Fruit fly (Drosophila melanogaster) whole organism, larva: ENCODE data around the gene enc.

Experiments
- noc ChIP-seq: fragments of 200-800 bp; sonication (Bioruptor generic); optimal IDR thresholded peaks from 3 replicates; lab custom pipeline; 2019; ENCODE audit warnings: missing biosample characterization, mild to moderate bottlenecking, missing genetic modification characterization, moderate library complexity

The enc gene

DNA sequence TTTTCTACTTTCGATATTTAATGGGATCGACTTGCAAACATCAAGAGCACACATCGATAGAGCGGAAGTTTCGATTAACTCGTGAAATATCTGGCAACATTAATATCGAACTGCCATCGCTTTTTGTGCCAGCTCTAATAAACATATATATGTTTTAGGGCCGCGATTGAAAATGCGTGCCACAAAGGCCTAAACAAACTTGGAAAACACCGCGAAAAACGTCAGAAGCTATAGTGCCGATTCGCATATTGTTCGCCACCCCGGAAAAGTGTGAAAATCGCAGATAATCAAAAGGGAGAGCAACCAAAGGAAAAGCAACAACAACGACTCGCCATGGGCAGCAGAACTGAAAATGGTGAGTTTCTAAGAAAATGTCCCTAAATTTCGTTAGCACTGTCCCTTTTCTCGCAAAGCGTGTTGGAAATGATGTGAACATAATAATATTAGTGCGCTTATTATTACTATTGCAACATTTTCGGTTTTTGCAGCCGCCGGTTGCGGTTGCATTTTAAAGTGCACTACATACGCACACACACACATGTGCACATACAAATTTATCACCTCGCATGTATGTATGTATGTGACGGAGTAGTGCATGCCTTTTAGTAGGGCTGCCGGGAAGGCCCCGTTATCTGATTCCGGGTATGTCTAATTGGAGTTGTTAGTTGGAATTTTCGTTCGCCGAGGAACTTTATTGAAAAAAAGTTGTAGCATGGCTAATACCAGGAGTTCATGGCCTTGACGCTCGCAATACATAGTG lies at the start of gene enc:
Gene enc, plus strand, starts transcription at position 114 of the 760 bp plus-strand sequence.
- TF ChIP-seq noc (tag; lab: Kevin White, UChicago) = no peak

- no peak for TF ChIP-seq noc (tag; lab: Kevin White, UChicago)
Observed at dm6 chr3L:3769157-3769556, 49.3 kb upstream of the enc start.

dm6 chr3L:3770823-3771222 lies 47.7 kb upstream of the enc start:
- TF ChIP-seq noc (tag; lab: Kevin White, UChicago) = peak; percentile 8

dm6 chr3L:3771406-3771935 lies 47.0 kb upstream of the enc start:
- peak; percentile 47 for TF ChIP-seq noc (tag; lab: Kevin White, UChicago)

DNA sequence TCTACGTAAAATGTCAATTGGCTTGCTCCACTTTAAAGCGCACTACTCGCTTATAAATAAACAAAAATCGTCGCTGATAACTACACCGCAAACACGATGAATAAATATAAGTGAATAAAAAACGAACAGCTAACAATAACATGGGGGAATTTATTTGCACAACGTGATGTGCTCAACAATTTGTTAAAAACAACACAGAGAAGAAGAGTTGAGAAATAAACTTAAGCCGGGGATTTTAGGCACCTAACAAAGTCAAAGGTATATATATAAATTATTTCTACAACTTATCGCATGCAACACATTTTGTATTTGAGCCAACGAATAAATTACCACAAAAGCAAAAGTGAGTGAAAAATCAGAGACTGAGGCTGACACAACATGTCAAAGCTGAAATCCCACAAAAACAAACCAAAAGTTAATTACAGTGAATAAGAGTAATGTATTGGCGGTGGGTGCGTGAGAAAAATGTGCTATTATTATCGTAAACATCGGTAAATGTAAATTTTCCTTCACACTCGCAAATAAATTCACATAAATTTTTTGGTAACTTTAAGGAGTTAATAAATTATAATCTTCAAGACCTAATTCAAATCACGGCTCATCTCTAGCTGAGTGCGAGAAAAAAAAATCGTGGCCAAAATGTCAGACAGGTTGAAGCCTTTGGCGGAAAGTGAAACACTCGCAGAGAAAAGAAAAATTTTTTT lies 46.0 kb upstream of the enc start:
- TF ChIP-seq noc (tag; lab: Kevin White, UChicago) = no peak

DNA sequence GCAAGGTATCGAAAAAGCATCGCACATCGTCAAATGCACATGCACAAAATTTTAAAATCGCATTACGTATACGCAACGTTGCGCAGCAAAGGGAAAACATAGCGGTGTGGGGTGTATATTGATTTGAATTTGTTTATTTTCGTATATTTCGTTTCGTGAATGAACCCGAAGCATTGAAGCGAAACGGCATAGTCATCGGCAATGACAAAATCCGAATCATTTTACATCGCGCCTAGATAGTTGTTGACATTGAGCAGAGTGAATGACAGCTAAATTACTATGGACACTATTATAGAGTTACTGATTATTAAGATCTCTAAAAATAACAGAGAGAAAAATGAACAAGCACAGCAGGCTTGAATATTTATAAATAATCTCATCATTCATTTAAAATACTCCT lies 45.2 kb upstream of the enc start:
- no peak for TF ChIP-seq noc (tag; lab: Kevin White, UChicago)

DNA sequence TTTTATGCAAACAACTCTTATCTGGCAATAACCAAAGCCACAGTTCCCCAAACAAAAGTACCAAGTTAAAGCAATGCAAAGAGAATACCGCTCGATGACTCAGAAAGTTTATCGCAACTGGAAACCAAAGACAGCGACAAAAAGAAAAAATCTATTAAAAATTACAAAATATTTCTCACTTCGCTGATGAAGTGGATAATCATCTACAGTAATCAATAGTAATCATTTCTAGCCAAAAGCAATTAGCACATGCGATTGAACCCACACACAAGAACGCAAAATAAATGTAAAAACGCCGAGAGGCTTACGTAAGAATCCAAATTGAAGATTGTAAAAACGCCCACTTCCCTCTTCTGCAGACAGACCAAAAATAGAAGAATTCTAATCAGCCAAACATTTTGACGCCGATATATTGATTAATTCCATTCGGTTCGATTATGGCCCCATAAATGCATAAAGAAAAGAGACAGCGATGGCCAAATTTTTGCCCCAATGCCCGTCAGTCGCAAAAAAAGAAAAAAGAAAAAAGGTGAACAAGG lies 41.9 kb upstream of the enc start:
- no peak for TF ChIP-seq noc (tag; lab: Kevin White, UChicago)

DNA sequence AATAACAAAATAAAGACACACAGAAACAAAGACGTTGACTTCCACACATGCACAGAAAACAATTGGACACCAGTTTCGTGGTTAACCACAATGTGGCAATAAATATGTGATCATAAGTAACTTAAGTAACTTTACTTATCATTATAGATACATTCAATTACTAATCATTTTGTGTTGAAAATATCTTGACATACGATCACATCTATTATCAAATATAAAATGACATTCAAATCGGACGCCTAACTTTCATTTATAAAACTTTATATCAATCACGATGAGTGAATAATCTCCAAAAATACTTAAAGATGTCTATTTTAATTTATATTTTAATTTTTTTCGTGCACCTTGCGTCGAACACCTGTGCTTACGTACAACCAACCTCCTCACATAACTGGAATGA lies 40.0 kb upstream of the enc start:
- TF ChIP-seq noc (tag; lab: Kevin White, UChicago) = peak; percentile 40

DNA sequence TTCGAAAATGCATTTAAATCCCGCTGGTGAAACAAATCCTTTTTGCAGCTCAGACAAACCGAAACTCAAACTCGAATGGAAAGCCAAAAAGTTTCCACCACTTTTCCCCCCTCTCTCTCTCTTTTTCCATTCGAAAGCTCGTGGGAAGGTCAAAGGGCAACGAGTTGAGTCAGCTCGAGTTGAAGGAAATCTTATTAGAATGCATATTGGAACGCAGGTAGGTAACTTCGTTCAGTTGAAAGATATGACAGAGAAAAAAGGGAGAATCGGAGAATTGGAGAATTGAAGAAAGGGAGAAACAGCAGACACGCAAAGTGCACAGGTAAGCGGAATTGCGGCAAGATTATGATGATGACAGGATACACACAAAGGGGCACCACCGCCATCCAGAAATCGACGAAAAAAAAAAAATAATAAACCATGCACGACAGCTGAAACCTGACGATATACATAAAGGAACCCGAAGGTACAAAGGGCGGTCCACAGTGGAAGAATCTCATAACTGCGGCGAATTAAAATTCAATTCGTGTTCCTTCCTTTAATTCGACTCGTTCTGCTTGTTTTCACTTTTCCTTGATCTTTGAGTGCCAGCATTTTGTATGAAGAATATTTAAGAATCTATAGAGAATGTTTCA lies 35.8 kb upstream of the enc start:
- no peak for TF ChIP-seq noc (tag; lab: Kevin White, UChicago)

DNA sequence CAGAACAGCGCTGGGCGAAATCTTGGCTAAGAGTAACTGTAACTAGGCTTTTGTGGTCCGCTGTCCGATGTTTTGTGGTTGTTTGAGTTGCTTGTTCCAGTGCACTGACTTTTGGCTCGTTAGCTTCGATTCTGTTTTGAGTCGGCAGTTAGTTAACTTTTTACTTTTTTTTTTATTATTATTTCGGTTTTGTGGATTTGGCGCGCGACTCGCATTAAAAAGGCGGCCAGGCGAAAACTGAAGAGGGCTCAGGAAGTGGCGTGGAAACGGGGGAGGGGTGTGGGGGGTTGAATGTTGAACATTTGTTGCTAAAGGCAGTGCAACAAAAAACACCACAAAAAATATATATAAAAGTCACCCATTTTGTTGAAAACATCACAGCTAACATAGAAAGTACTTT lies 35.0 kb upstream of the enc start:
- TF ChIP-seq noc (tag; lab: Kevin White, UChicago) = no peak

- no peak for TF ChIP-seq noc (tag; lab: Kevin White, UChicago)
Observed at dm6 chr3L:3784001-3784400, 34.5 kb upstream of the enc start.

DNA sequence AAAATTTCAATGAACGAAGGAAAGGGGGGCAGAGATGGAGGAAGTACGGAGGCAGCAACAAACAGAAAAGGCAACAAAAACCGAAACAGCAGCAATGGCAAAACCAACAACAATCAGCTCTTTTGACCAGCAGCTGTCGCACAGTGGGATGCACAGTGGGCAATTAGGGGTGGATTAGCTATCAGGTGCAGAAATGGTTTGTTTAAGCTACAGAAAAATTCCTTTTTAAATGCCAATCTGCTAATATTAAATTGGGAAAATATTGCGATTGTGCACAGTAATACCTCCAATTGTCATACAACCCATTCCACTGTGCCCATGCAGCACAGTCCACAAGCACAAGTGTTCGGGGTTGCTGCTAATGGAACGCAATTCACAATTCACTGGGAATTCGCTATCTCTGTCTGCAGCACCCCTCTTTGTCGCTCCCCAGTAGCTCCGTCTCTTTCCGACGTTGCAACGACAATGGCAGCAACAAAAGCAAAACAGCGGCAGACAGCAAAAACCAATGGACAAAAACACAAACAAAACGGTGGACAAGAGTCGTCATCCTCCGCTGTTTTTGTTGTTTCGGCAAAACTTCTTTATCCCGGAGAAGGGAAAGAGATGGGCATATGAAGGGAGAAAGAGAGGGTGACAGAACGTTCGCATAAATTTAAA lies 33.3 kb upstream of the enc start:
- TF ChIP-seq noc (tag; lab: Kevin White, UChicago) = peak; percentile 33

dm6 chr3L:3785688-3786087 lies 32.8 kb upstream of the enc start:
- TF ChIP-seq noc (tag; lab: Kevin White, UChicago) = no peak

DNA sequence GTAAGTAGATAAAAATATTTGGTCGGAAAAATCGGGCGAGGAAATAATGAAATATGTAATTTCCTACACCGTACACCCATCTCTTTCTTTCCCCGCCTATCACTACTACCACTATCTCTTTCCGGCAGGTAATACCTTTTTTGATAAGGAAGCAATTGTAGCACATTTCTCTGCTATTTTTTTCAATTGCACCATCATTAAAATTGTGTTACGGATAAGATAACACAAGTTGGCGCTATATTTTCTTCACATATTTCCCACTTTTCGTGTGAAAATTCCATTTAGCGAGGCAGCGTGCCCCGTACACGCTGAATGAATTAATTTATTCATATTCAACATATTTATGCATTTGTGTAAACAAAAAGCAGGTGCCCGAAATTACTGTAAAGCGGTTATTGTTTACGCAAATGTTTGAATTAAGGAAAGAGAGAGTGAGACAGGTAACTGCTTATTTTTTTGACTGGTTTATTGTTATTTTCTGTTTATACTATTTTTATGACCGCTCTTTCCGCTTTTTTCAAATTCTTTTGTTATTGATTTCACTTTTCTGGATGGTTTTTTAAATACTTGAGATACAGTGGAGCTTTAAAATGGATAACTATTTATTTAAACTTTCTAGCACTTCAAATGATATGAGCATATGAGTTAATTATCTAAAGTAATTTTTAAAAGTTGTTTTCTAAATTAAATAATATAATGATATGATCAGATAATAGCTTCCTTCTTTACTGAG lies 32.0 kb upstream of the enc start:
- peak; percentile 19 for TF ChIP-seq noc (tag; lab: Kevin White, UChicago)

- no peak for TF ChIP-seq noc (tag; lab: Kevin White, UChicago)
Observed at dm6 chr3L:3787077-3787433, 31.4 kb upstream of the enc start.
